Fruit fly (Drosophila melanogaster): ENCODE results near the gene CG6565.

The CG6565 gene

dm6 chr2L:13368940-13369339 lies 4.9 kb upstream of the CG6565 start, which contains the start of gene CG31855 (continued):
- TF ChIP-seq Sry-δ (GFP tag; optimal IDR thresholded peaks at IDR 0.05): peak; percentile 35
- TF ChIP-seq tll (GFP tag; optimal IDR thresholded peaks at IDR 0.05): no peak
- peak; percentile 52 for TF ChIP-seq CG6683 (GFP tag; optimal IDR thresholded peaks at IDR 0.05)
- TF ChIP-seq Hsf (GFP tag; optimal IDR thresholded peaks at IDR 0.05): peak; percentile 80
- TF ChIP-seq Deaf1 (tag; optimal IDR thresholded peaks at IDR 0.05): peak; percentile 52
- TF ChIP-seq CG12744 (GFP tag; optimal IDR thresholded peaks at IDR 0.05): peak; percentile 63
- TF ChIP-seq ase (GFP tag; IDR thresholded peaks at IDR 0.05): peak; percentile 86
- TF ChIP-seq CG13287 (GFP tag; IDR thresholded peaks at IDR 0.05; ENCODE audit: partially characterized antibody): peak; percentile 50; the same call in 1 of the 2 replicates
- TF ChIP-seq jing (GFP tag; optimal IDR thresholded peaks at IDR 0.05): no peak
- peak; percentile 63 for TF ChIP-seq pzg (GFP tag; optimal IDR thresholded peaks at IDR 0.05)
- peak; percentile 73 for TF ChIP-seq her (GFP tag; optimal IDR thresholded peaks at IDR 0.05)
- peak; percentile 77 for TF ChIP-seq CG18262 (tag; optimal IDR thresholded peaks at IDR 0.05)
- peak; percentile 71 for TF ChIP-seq Sox102F (GFP tag; optimal IDR thresholded peaks at IDR 0.05)
- peak; percentile 69 for TF ChIP-seq CG13424 (tag; optimal IDR thresholded peaks at IDR 0.05)
- peak; percentile 54 for TF ChIP-seq D19B (GFP tag; optimal IDR thresholded peaks at IDR 0.05)
- no peak for TF ChIP-seq CG17568 (GFP tag; optimal IDR thresholded peaks at IDR 0.05)
- peak; percentile 87 for TF ChIP-seq ind (GFP tag; optimal IDR thresholded peaks at IDR 0.05)
- no peak for TF ChIP-seq jigr1 (GFP tag; IDR thresholded peaks at IDR 0.05)
- peak; percentile 9 for TF ChIP-seq Usf (GFP tag; optimal IDR thresholded peaks at IDR 0.05)
- TF ChIP-seq ftz-f1 (GFP tag; optimal IDR thresholded peaks at IDR 0.05): no peak
- TF ChIP-seq hth (optimal IDR thresholded peaks at IDR 0.05): no peak
- peak; percentile 92 for TF ChIP-seq CG13894 (tag; optimal IDR thresholded peaks at IDR 0.05)
- TF ChIP-seq pb (GFP tag; optimal IDR thresholded peaks at IDR 0.05): no peak
- TF ChIP-seq Hey (tag; optimal IDR thresholded peaks at IDR 0.05): peak; percentile 28
- TF ChIP-seq CG7786 (GFP tag; optimal IDR thresholded peaks at IDR 0.05): peak; percentile 54
- TF ChIP-seq CG14441 (GFP tag; IDR thresholded peaks at IDR 0.05): peak; percentile 76
- peak; percentile 67 for TF ChIP-seq CG33557 (GFP tag; optimal IDR thresholded peaks at IDR 0.05)
- TF ChIP-seq CG7987 (GFP tag; optimal IDR thresholded peaks at IDR 0.05): peak; percentile 79
- no peak for TF ChIP-seq pita (GFP tag; optimal IDR thresholded peaks at IDR 0.05)
- no peak for TF ChIP-seq Scr (GFP tag; IDR thresholded peaks at IDR 0.05; ENCODE audit: partially characterized antibody)
- peak; percentile 47 for TF ChIP-seq CG2875 (GFP tag; optimal IDR thresholded peaks at IDR 0.05)
- no peak for TF ChIP-seq nerfin-2 (GFP tag; IDR thresholded peaks at IDR 0.05; ENCODE audit: partially characterized antibody)
- peak; percentile 79 for TF ChIP-seq Fer2 (tag; optimal IDR thresholded peaks at IDR 0.05)
- TF ChIP-seq E2f1 (GFP tag; IDR thresholded peaks at IDR 0.05): peak; percentile 77
- TF ChIP-seq CG7839 (tag; optimal IDR thresholded peaks at IDR 0.05): peak; percentile 82
- TF ChIP-seq kay (GFP tag; optimal IDR thresholded peaks at IDR 0.05): peak; percentile 81
- peak; percentile 83 for TF ChIP-seq dysf (GFP tag; IDR thresholded peaks at IDR 0.05)
- TF ChIP-seq seq (GFP tag; IDR thresholded peaks at IDR 0.05): peak; percentile 50; the same call in 1 of the 2 replicates
- TF ChIP-seq CG1832 (GFP tag; optimal IDR thresholded peaks at IDR 0.05): no peak
- TF ChIP-seq tgo (GFP tag; IDR thresholded peaks at IDR 0.05): peak; percentile 83
- peak; percentile 79 for TF ChIP-seq CG7556 (GFP tag; optimal IDR thresholded peaks at IDR 0.05)
- TF ChIP-seq Hmx (GFP tag; optimal IDR thresholded peaks at IDR 0.05): peak; percentile 78
- TF ChIP-seq CG1233 (GFP tag; optimal IDR thresholded peaks at IDR 0.05): peak; percentile 73
- peak; percentile 69 for TF ChIP-seq CG9609 (GFP tag; optimal IDR thresholded peaks at IDR 0.05)
- peak; percentile 15 for TF ChIP-seq CG9876 (GFP tag; optimal IDR thresholded peaks at IDR 0.05)
- peak; percentile 86 for TF ChIP-seq CG17359 (tag; optimal IDR thresholded peaks at IDR 0.05)
- peak; percentile 75 for TF ChIP-seq bcd (GFP tag; optimal IDR thresholded peaks at IDR 0.05)
- peak; percentile 82 for TF ChIP-seq CG8924 (tag; optimal IDR thresholded peaks at IDR 0.05)
- TF ChIP-seq tna (GFP tag; IDR thresholded peaks at IDR 0.05; ENCODE audit: partially characterized antibody): no peak
- TF ChIP-seq CG3838 (GFP tag; optimal IDR thresholded peaks at IDR 0.05): peak; percentile 22
